Fruit fly (Drosophila melanogaster): ENCODE results near the gene CG33695.

Gene CG33695

DNA sequence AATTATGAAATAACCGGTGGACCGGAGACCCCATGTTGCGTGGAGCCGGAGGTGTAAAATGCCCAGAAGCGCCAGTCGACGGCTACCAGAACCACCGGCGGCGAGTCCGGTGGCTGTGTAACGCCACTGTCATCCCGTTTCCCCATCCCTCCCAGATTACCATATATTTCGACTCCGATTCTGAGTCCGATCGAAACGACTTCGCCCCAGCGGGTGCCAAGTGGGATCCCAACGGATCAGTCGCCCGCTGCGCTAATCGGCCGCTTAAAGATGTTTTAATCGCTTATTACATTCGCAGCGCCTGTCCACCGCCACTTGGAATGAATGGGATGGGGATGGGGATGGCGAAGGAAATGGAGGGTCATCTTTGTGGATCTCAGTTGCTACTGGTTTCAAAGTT lies 45.0 kb downstream of the CG33695 start:
- TF ChIP-seq Lpt (GFP tag; optimal IDR thresholded peaks at IDR 0.05): no peak
- no peak for TF ChIP-seq CG10669 (GFP tag; optimal IDR thresholded peaks at IDR 0.05)
- TF ChIP-seq acj6 (GFP tag; optimal IDR thresholded peaks at IDR 0.05): no peak
- no peak for TF ChIP-seq Met (GFP tag; optimal IDR thresholded peaks at IDR 0.05)
- TF ChIP-seq Hr4 (GFP tag; optimal IDR thresholded peaks at IDR 0.05): no peak
- TF ChIP-seq salr (GFP tag; optimal IDR thresholded peaks at IDR 0.05): no peak
- no peak for TF ChIP-seq Gug (GFP tag; IDR thresholded peaks at IDR 0.05)
- no peak for TF ChIP-seq dsx (GFP tag; optimal IDR thresholded peaks at IDR 0.05; ENCODE audit: poor library complexity, severe bottlenecking)
- TF ChIP-seq CG9139 (GFP tag; optimal IDR thresholded peaks at IDR 0.05): no peak
- no peak for TF ChIP-seq Ets96B (tag; optimal IDR thresholded peaks at IDR 0.05)
- no peak for TF ChIP-seq CG15336 (GFP tag; IDR thresholded peaks at IDR 0.05)
- no peak for TF ChIP-seq Eip78C (GFP tag)
- TF ChIP-seq CG11762 (GFP tag; optimal IDR thresholded peaks at IDR 0.05; ENCODE audit: insufficient read depth): no peak
- no peak for TF ChIP-seq OdsH (GFP tag; optimal IDR thresholded peaks at IDR 0.05)
- TF ChIP-seq net (GFP tag; optimal IDR thresholded peaks at IDR 0.05): no peak

DNA sequence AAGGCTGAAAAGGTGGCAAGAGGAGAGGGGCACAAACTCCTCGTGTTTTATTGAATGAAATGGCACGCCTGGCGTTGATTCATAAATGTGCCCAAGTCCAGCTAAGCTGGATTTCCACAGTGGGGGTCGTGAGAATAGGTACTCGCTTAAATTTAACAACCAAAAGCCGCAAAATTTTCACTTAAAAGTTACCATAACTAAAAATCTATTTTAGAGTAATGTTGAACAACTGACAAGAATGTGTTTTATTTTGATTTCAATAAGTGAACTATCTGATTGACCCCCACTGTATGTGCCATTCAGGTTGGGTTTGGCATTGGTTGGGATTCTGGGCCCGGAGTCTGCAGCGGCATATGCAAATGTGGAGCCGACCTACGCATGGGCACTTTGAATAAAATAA lies 46.1 kb downstream of the CG33695 start:
- peak; percentile 95 for TF ChIP-seq svp (GFP tag)
- peak; percentile 59 for TF ChIP-seq Blimp-1 (GFP tag; optimal IDR thresholded peaks at IDR 0.05)
- peak; percentile 86 for TF ChIP-seq CG6854 (GFP tag; optimal IDR thresholded peaks at IDR 0.05)
- TF ChIP-seq vri (GFP tag; optimal IDR thresholded peaks at IDR 0.05): peak; percentile 92
- peak; percentile 82 for TF ChIP-seq CG8319 (GFP tag; optimal IDR thresholded peaks at IDR 0.05)
- peak; percentile 82 for TF ChIP-seq Ets21C (GFP tag; optimal IDR thresholded peaks at IDR 0.05)
- TF ChIP-seq ss (GFP tag; optimal IDR thresholded peaks at IDR 0.05): peak; percentile 90 to 94
- peak; percentile 94 for TF ChIP-seq fd59A (GFP tag; optimal IDR thresholded peaks at IDR 0.05)
- TF ChIP-seq CG31627 (GFP tag; optimal IDR thresholded peaks at IDR 0.05): peak; percentile 93
- no peak for TF ChIP-seq fkh (GFP tag; optimal IDR thresholded peaks at IDR 0.05)
- peak; percentile 92 for TF ChIP-seq lz (GFP tag; optimal IDR thresholded peaks at IDR 0.05)
- TF ChIP-seq CG11902 (GFP tag; optimal IDR thresholded peaks at IDR 0.05): peak; percentile 86
- peak; percentile 95 for TF ChIP-seq pdm3 (GFP tag; optimal IDR thresholded peaks at IDR 0.05)
- peak; percentile 92 for TF ChIP-seq OdsH (GFP tag; optimal IDR thresholded peaks at IDR 0.05)
- TF ChIP-seq Hr38 (GFP tag; optimal IDR thresholded peaks at IDR 0.05): peak; percentile 24
- peak; percentile 82 for TF ChIP-seq Sox15 (GFP tag; optimal IDR thresholded peaks at IDR 0.05)
- TF ChIP-seq CG9139 (GFP tag; optimal IDR thresholded peaks at IDR 0.05): peak; percentile 94
- peak; percentile 89 for TF ChIP-seq CG11294 (GFP tag; IDR thresholded peaks at IDR 0.05)
- TF ChIP-seq CG8119 (GFP tag; IDR thresholded peaks at IDR 0.05): peak; percentile 96
- TF ChIP-seq Met (GFP tag; optimal IDR thresholded peaks at IDR 0.05): peak; percentile 91
- TF ChIP-seq net (GFP tag; optimal IDR thresholded peaks at IDR 0.05): peak; percentile 95
- peak; percentile 92 for TF ChIP-seq CG10669 (GFP tag; optimal IDR thresholded peaks at IDR 0.05)
- TF ChIP-seq CG10631 (GFP tag; optimal IDR thresholded peaks at IDR 0.05): peak; percentile 96
- TF ChIP-seq salr (GFP tag; optimal IDR thresholded peaks at IDR 0.05): peak; percentile 93 to 94
- TF ChIP-seq CG1621 (tag; optimal IDR thresholded peaks at IDR 0.05): peak; percentile 96
- peak; percentile 91 for TF ChIP-seq Gug (GFP tag; IDR thresholded peaks at IDR 0.05)
- TF ChIP-seq Eip75B (GFP tag; optimal IDR thresholded peaks at IDR 0.05): peak; percentile 95
- TF ChIP-seq Sox102F (GFP tag; optimal IDR thresholded peaks at IDR 0.05): peak; percentile 93
- peak; percentile 95 for TF ChIP-seq acj6 (GFP tag; optimal IDR thresholded peaks at IDR 0.05)
- peak; percentile 96 for TF ChIP-seq Sox14 (GFP tag; optimal IDR thresholded peaks at IDR 0.05)
- peak; percentile 71 for TF ChIP-seq fd85E (GFP tag; optimal IDR thresholded peaks at IDR 0.05)
- peak; percentile 98 for TF ChIP-seq CG6163 (GFP tag; IDR thresholded peaks at IDR 0.05)
- TF ChIP-seq CG6276 (GFP tag; optimal IDR thresholded peaks at IDR 0.05): peak; percentile 92
- peak; percentile 94 for TF ChIP-seq Hr39 (GFP tag; optimal IDR thresholded peaks at IDR 0.05)
- peak; percentile 93 for TF ChIP-seq spab (GFP tag; optimal IDR thresholded peaks at IDR 0.05)
- peak; percentile 57 for TF ChIP-seq Eip93F (GFP tag; optimal IDR thresholded peaks at IDR 0.05)
- TF ChIP-seq topi (GFP tag; optimal IDR thresholded peaks at IDR 0.05): peak; percentile 92
- TF ChIP-seq cyc (GFP tag; optimal IDR thresholded peaks at IDR 0.05): peak; percentile 93
- TF ChIP-seq CG6808 (GFP tag; optimal IDR thresholded peaks at IDR 0.05): peak; percentile 94
- peak; percentile 95 for TF ChIP-seq Hr4 (GFP tag; optimal IDR thresholded peaks at IDR 0.05)
- TF ChIP-seq CG7368 (GFP tag; optimal IDR thresholded peaks at IDR 0.05): peak; percentile 88
- TF ChIP-seq dsx (GFP tag; optimal IDR thresholded peaks at IDR 0.05; ENCODE audit: poor library complexity, severe bottlenecking): peak; percentile 93
- peak; percentile 98 for TF ChIP-seq Eip78C (GFP tag)
- peak; percentile 91 for TF ChIP-seq CG34406 (GFP tag; optimal IDR thresholded peaks at IDR 0.05)

Measured in whole organism, prepupa.